Worm (Caenorhabditis elegans): ENCODE data around the gene ceh-79.

ce11 chrV:13300492-13300891 is 1.1 kb upstream of the ceh-79 start:
- TF ChIP-seq zip-4 (GFP tag; optimal IDR thresholded peaks at IDR 0.05) (no peak), irx-1 (tag; optimal IDR thresholded peaks at IDR 0.05) (no peak), mdl-1 (tag; optimal IDR thresholded peaks at IDR 0.05) (no peak), tbx-2 (tag; optimal IDR thresholded peaks at IDR 0.05) (no peak), nhr-77 (tag; optimal IDR thresholded peaks at IDR 0.05) (no peak), jun-1 (tag; optimal IDR thresholded peaks at IDR 0.05) (no peak), lin-15B (tag; optimal IDR thresholded peaks at IDR 0.05) (no peak), xbp-1 (tag; optimal IDR thresholded peaks at IDR 0.05) (no peak), ces-1 (GFP tag; optimal IDR thresholded peaks at IDR 0.05) (no peak), blmp-1 (tag; optimal IDR thresholded peaks at IDR 0.05) (no peak), unc-62 (GFP tag; optimal IDR thresholded peaks at IDR 0.05) (no peak), ztf-11 (tag; optimal IDR thresholded peaks at IDR 0.05) (no peak), skn-1 (tag; optimal IDR thresholded peaks at IDR 0.05) (no peak)

All from whole organism, L1 larva.